Fruit fly (Drosophila melanogaster) S2 (cell line): Measurements from ENCODE around the gene betaCOP.

Experiments
- CG8478 ChIP-seq: fragments of >200 bp; optimal IDR thresholded peaks from 2 replicates; lab custom pipeline; 2018
- CTCF ChIP-seq, 2 experiments: fragments of >200 bp; optimal IDR thresholded peaks; 2 replicates each; lab custom pipeline; 2018

betaCOP gene

DNA sequence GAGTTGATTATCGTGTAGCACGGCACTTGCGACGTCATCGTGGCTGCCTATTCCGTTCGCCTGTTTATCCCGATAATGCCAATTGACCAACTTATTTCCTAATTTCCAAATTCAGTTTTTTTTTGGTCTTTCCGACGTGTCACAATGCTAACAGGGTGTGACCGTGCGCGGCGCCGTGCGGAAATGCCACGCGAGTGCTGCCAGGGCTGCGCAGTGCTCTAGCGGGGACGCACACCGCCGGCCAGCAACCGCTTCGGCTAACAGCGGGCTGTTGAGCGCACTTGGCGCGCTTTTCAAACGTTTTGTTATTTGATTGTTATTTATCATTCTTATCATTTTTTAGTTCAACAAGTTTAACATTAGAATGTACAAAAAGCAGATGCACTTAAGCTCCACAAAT, at the start of gene betaCOP:
Gene betaCOP, minus strand, starts transcription at position 187 of the 400 bp plus-strand sequence.
- TF ChIP-seq CTCF (optimal IDR thresholded peaks at IDR 0.05; lab: Kevin White, UChicago): peak; percentile 39 to 58
- no peak for TF ChIP-seq CG8478

DNA sequence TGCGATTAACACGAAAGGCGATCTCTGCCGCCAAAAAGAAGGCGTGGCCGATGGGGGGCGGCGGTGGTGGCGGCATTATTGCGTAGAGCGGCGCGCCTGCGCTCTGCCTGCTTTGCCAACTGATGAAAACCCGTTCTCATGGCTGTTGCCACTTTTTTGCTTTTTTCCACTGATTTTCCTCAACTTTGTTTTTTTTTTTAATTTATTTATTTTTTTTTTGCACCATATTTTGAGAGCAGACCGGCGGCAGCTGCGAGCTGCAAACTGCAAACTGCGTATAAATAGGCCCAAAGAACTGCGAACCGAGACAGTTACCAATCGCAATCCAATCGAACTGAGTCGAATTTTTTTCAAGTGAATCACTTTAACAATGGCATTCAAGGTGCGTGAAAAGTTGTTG, 37.1 kb upstream of the betaCOP start, which contains the start of gene CG42323:
Gene CG42323, plus strand, starts transcription at position 302 of the 400 bp plus-strand sequence.
- TF ChIP-seq CG8478 (no peak), CTCF (optimal IDR thresholded peaks at IDR 0.05; lab: Kevin White, UChicago) (no peak)

DNA sequence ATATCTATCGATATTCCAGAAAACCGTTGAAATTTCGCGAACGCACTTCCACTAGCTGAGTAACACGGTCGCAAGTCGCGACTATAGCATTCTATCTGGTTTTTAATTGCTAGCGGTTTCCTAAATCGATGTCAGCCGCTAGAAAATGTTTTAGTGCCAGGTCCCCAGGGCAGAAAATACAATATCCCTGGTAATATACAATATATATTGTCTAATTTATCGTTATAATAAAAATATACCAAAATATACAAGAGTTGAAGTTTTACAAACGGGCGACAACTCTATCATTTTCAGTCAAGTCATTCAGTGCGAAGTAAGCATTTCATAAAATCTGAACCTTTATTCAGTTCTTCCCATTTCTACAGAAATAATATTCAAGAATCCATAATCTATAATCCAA, 30.1 kb upstream of the betaCOP start, which contains the start of gene CG15056:
Gene CG15056, plus strand, starts transcription at position 301 of the 400 bp plus-strand sequence.
- TF ChIP-seq CG8478: no peak
- no peak for TF ChIP-seq CTCF (optimal IDR thresholded peaks at IDR 0.05; lab: Kevin White, UChicago)

DNA sequence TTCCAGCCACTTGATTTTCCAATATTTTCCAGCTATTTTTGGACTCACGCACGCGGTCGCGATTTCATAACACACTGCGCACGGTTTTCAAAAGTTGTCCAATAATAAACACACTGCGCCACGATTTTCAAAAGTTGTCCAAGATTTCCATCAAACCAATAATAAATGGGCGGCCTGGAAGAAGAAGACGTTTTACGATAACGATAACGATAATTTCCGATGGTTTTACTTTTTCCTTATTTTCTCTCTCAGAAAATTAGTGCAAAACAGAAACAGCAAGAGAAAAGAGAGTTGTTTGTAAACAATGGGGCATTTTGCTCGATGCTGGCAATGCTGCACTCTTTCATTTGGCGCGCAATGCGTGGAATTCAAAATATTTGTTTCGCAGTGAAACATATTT, 24.9 kb upstream of the betaCOP start, which contains the start of gene Nt5b:
Gene Nt5b, minus strand, starts transcription at position 207 of the 400 bp plus-strand sequence.
- no peak for TF ChIP-seq CTCF (optimal IDR thresholded peaks at IDR 0.05; lab: Kevin White, UChicago)
- no peak for TF ChIP-seq CG8478

DNA sequence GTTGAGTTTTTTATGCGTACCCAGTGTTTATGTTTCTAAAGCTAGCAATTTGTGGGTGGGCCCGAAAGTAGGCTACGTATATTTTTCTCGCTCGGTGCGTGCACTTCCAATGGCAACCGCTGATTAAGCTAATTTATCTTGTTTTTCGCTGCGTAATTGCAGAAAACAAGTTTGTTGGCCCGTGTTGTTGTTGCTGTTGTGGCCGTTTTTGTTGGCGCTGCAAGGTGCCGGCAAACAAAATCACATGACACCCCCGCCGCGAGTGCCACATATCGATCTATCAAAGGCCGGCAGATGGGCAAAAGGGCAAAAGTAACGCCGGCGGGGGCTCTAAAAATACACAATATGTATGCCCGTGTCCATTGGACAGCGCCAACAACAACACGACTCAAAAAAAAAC, 24.4 kb upstream of the betaCOP start:
- TF ChIP-seq CG8478 (no peak), CTCF (optimal IDR thresholded peaks at IDR 0.05; lab: Kevin White, UChicago) (no peak)

DNA sequence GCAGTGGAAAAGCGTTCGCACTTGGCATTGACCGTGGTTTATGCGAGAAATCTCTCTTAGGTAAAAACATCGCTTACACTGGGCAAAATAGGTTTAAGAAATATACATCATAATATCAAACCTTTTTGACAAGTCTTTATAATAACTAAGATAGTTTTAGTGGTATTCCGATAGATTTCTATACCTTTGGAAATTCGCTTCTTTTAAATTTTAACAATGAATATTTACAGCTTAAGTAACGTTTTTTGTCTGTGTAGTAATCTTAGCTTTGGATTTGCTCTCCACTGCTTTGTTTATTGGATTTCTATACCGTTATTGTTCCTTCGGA, 22.3 kb upstream of the betaCOP start:
- TF ChIP-seq CG8478 (no peak), CTCF (optimal IDR thresholded peaks at IDR 0.05; lab: Kevin White, UChicago) (no peak)

DNA sequence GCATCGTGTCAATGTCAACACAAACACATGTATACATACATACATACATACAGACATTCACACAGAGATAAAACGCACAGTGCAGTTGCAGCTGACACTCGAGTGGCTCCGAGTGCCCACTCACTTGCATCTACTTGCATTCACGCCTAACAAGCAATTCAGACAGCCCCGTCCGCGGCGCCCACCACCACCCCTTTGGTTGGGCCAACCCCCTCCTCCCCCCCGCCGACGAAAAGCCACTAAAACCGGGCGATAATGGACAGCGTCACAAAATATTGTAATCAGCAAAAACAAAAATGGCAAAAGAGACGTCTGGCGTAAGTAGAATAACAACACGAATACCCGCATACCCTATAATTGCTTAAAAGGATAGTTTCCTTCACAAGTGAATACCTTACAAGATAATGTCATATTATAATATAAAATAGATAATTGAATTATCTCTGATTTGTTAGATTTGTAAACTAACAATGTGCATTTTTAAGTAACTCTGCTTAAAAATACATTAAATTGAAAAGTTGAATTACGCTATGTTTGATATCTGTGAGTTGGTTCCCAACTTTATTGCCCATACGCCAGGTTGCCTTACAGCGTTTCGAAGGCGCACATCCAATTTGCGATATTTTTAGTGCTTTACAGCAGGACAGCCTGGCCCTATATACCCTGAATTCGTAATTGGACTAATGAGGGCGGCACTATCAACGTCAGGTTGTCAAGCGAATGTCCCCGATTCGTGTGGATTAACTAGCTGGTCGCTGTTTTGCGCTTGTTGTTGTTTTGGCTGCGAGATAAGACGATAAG, 21.8 kb upstream of the betaCOP start:
- TF ChIP-seq CG8478 (no peak), CTCF (optimal IDR thresholded peaks at IDR 0.05; lab: Kevin White, UChicago) (no peak)

DNA sequence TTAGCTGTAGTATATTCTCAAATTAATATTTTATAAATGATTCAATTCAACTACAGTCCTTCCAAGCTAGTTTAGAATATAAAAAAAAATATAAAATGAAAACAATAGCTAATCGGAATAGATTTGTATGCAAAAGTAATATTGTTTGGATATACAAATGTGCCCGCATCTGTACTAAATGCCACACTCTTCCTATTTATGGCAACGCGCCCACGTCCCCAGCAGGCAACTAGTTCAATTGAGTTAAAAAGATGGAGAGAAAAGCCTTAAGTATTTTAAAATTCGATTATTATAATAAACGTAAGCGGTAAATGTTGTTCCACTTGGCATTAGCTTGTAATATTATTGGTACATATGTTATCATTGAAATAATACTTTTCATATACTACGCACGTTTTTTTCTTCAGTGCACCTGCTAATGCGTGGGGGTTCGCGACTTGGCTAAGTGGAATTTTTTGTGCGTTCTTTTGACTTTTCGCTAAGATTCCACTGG, 20.6 kb upstream of the betaCOP start:
- TF ChIP-seq CG8478 (no peak), CTCF (optimal IDR thresholded peaks at IDR 0.05; lab: Kevin White, UChicago) (no peak)

DNA sequence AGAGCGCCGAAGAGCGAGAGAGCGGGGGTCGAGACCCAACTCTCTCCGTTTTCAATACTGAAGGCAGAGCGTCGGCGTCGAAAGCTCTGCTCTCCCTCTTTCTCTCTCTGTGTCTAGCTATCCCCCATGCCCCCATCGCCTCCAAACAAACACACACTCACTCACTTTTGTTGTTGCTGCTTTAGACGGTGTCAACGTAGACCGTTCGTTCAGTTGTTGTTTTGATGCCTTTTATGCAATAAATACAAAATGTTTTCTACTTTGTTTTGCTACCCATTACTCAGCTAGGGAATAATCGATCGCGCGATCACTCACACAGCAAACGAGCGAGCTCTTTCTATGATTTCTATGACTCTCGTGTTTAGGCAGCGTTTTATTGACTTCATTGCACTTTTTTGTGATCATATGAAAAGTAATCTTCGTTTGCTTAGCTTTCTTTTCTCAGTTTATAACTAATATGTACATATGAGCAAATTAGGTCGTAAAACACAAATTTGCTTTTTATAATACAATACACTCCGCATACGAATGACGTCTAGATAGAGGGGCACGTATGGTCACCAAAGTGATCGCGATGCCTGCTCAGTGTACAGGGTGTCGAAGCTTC, 19.7 kb upstream of the betaCOP start:
- TF ChIP-seq CG8478: no peak
- TF ChIP-seq CTCF (optimal IDR thresholded peaks at IDR 0.05; lab: Kevin White, UChicago): no peak

DNA sequence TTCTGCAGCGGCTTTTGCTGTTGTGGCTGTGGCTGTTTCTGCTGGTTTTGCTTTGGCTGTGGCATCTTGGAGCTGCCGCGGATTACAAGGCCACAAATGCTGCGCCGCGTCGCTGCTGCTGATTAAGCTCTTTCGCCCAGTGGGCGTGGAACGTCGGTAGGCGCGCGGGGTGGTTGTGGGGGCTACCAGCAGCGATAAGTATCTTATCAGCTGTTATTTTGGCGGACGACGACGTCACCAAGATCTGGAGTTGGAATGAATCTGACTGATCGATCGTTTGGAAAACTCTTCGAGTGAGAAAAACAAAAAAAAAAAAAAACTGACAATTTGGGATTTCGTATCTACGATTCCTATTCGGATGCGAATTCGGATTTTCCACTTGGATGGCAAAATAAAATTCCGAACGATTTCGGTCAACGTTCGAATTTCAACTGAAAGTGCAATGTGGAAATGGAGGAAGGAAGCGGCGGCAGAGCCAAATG, 19.1 kb upstream of the betaCOP start:
- no peak for TF ChIP-seq CTCF (optimal IDR thresholded peaks at IDR 0.05; lab: Kevin White, UChicago)

DNA sequence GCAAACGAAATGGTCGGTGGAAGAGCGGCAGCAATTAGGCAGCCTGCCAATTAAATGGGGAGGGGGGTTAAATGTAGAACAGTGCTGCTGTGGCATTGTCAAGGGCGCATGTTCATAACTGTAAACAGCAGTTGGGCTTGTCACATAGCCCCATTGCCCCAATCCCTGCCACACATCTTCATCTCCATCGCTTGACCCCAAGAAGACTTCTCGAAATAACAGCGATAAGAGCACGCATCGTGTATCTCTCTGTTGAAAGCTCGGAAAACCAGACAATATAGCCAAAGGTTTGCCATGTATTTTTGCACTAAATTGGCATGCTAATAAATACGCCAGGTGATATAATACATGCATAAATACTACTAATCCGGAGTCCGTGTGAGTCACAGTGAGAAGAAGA, 17.5 kb upstream of the betaCOP start:
- TF ChIP-seq CTCF (optimal IDR thresholded peaks at IDR 0.05; lab: Kevin White, UChicago): no peak
- TF ChIP-seq CG8478: no peak

DNA sequence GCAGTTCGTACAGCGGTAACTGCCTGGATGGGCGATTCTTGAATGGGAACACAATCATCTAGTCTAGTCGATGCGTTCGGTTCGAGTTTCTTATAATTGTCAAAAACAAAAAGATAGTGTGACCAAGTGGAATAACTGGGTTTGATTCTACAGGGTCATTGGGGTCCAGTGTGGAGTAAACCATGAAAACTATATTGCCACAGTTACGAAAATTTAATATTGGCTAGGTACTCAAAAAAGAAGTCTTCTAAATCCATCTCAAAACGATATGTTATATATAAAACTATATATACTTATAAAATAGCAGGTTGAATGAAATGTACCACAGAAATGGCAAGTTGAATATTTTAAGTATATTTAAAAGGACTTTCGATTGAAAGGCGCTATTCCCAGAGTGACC, 14.9 kb upstream of the betaCOP start, which contains the start of gene CG34328:
Gene CG34328, minus strand, starts transcription at position 101 of the 400 bp plus-strand sequence.
- TF ChIP-seq CG8478: no peak
- TF ChIP-seq CTCF (optimal IDR thresholded peaks at IDR 0.05; lab: Kevin White, UChicago): no peak

DNA sequence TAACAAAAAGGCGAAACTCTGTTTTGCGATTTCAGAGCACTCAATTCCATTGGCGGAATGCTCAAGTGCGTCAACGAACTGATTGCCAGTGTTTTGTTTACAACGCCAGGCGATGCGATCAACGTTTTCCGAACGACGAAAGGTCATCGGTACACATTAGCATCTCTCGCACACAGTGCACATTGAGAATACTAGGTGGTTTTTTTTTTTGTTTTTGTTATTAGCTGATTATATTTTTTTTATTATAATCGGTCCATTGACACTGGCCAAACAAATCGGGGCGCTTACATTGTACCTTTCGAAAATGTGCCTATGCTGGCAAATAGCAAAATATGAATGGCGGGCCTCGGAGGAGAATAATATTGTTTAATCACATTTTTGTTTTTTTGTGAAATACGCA, 10.1 kb upstream of the betaCOP start:
- TF ChIP-seq CG8478: no peak

DNA sequence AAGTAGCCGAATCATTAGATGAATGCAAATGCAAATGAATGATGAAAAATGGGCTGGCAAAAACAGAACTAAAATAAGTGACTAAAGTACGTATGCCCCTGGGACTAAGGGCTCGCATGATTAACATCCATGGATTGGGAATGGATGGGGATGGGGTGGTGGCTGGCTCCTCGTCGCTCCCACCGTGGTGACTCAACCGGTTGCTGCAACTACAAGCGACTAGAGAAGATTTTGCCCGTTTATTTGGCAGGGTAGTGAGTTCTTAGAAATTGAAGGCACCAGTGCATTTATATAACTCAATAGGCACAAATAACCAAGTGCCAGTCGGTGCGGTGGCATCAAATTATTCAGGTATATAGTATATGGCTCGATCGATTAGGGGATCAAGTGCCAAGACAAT, 1.7 kb upstream of the betaCOP start, which contains the start of gene Tsf1:
Gene Tsf1, plus strand, starts transcription at position 301 of the 400 bp plus-strand sequence.
- TF ChIP-seq CG8478: no peak
- no peak for TF ChIP-seq CTCF (optimal IDR thresholded peaks at IDR 0.05; lab: Kevin White, UChicago)

DNA sequence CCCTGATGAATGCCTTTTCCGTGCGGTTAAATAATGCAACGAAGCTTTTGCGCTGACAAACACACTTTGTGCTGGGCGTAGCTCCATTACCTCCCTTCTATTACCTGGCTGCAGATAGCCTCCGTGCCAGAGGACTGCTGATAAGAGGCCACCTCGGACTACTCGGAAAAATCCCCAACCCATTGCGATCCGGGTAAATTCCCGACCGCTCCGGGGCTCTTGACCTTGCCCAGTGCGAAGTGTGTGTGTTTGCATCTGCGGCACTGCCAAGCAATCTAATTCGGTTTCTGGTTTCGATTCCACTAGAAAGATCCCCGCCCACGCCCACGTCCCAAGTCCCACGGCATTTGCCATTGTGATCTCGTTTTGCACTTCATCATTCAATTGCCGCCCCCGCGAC, 759 bp upstream of the betaCOP start:
- no peak for TF ChIP-seq CG8478
- no peak for TF ChIP-seq CTCF (optimal IDR thresholded peaks at IDR 0.05; lab: Kevin White, UChicago)

DNA sequence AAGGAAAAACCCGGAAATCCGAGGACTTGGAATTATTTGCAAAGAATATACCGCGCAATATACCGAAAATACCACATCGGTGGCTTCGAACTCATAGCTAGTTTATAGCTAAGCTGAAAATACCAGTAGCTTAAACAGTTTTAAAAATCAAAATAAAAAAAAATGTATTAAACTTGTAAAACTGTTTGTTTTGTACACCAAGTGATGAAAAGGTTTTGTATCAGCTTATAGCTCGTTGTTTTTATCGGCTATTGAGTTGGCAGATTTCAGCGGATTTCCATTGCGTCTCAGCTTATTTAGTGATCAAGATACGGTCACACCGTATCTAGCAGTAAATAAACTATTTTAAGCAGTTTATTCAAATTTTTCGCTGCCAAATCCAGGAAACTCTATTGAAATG, 5.3 kb downstream of the betaCOP start, which contains the start of the genes por and CG6179:
Gene por, minus strand, starts transcription at position 64 of the 400 bp plus-strand sequence.
Gene CG6179, plus strand, starts transcription at position 292 of the 400 bp plus-strand sequence.
- TF ChIP-seq CTCF (optimal IDR thresholded peaks at IDR 0.05; lab: Kevin White, UChicago) (no peak), CG8478 (no peak)
